Fruit fly (Drosophila melanogaster) whole organism, wandering third instar larva: ENCODE measurements around the gene CG4161.

Experiments used
- CG32264 ChIP-seq: fragments of 200-800 bp; sonication (Bioruptor generic); optimal IDR thresholded peaks from 2 replicates; lab custom pipeline; 2016; ENCODE audit warnings: missing biosample characterization, missing genetic modification characterization
- HLH106 ChIP-seq: fragments of 200-800 bp; optimal IDR thresholded peaks from 3 replicates; lab custom pipeline; 2019; ENCODE audit warnings: missing biosample characterization, mild to moderate bottlenecking, missing genetic modification characterization, moderate library complexity
- Jra ChIP-seq: sonication (Bioruptor generic); optimal IDR thresholded peaks from 2 replicates; lab custom pipeline; 2016; ENCODE audit warnings: missing biosample characterization, missing genetic modification characterization
- dsf ChIP-seq: sonication (Bioruptor generic); optimal IDR thresholded peaks from 2 replicates; lab custom pipeline; 2016; ENCODE audit warnings: missing biosample characterization, missing genetic modification characterization, borderline replicate concordance
- fru ChIP-seq: fragments of 200-800 bp; sonication (Bioruptor generic); optimal IDR thresholded peaks from 3 replicates; lab custom pipeline; 2016; ENCODE audit warnings: missing biosample characterization, mild to moderate bottlenecking, missing genetic modification characterization
- h ChIP-seq: fragments of 200-800 bp; sonication (Bioruptor generic); optimal IDR thresholded peaks from 3 replicates; lab custom pipeline; 2016; ENCODE audit warnings: missing biosample characterization, mild to moderate bottlenecking, missing genetic modification characterization
- jim ChIP-seq: fragments of 175-275, 200-325 bp; sonication (Bioruptor generic); optimal IDR thresholded peaks from 2 replicates; lab custom pipeline; 2016; ENCODE audit warnings: missing biosample characterization, mild to moderate bottlenecking, missing genetic modification characterization
- psq ChIP-seq: fragments of 200-800 bp; sonication (Bioruptor generic); optimal IDR thresholded peaks from 3 replicates; lab custom pipeline; 2017; ENCODE audit warnings: missing biosample characterization, mild to moderate bottlenecking, missing genetic modification characterization, moderate library complexity

dm6 chr2L:15470514-15471134 is 37.5 kb downstream of the CG4161 start:
- TF ChIP-seq h, result no peak
- no peak for TF ChIP-seq CG32264 (GFP tag; lab: Kevin White, UChicago)
- TF ChIP-seq fru (GFP tag; lab: Kevin White, UChicago), result no peak
- no peak for TF ChIP-seq HLH106 (tag; lab: Kevin White, UChicago)
- no peak for TF ChIP-seq Jra (GFP tag; lab: Kevin White, UChicago)
- TF ChIP-seq psq (GFP tag; lab: Kevin White, UChicago), result no peak
- no peak for TF ChIP-seq jim (GFP tag; lab: Kevin White, UChicago)
- no peak for TF ChIP-seq dsf (GFP tag; lab: Kevin White, UChicago)
